Worm (Caenorhabditis elegans): ENCODE data around the gene sdf-9.

Gene sdf-9

DNA sequence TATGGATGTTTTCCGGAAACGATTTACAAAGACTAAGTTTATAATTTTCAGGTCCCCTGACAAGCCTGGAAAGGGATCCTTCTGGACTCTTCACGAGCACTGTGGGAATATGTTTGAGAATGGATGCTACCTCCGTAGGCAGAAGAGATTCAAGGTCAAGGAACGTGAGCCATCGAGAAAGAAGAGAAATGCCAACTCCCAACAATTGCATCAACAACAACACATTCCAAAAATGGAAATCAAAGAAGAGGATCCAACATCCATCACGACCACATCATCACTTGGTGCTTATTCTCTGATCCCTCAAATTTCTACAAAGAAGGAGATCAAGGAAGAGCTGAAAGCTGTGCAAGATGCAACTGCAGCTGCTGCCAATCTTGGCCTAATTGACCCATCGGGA lies 39.9 kb upstream of the sdf-9 start:
- TF ChIP-seq F49E8.2 (tag; optimal IDR thresholded peaks at IDR 0.05; ENCODE audit: borderline replicate concordance) (no peak), nhr-237 (tag; optimal IDR thresholded peaks at IDR 0.05) (no peak), aha-1 (tag) (peak; percentile 95), egl-43 (GFP tag; IDR thresholded peaks at IDR 0.05) (0 out of 2 replicates have a peak, but pooled peaks have one; percentile 31), unc-62 (GFP tag; optimal IDR thresholded peaks at IDR 0.05 in 1 of 2) (peak in 1 of 2 experiments; percentile 90), unc-62 (tag; optimal IDR thresholded peaks at IDR 0.05) (no peak), dmd-9 (GFP tag; IDR thresholded peaks at IDR 0.05) (no peak), zip-2 (tag; optimal IDR thresholded peaks at IDR 0.05) (no peak), mes-2 (tag; optimal IDR thresholded peaks at IDR 0.05; ENCODE audit: poor library complexity, severe bottlenecking) (no peak)

DNA sequence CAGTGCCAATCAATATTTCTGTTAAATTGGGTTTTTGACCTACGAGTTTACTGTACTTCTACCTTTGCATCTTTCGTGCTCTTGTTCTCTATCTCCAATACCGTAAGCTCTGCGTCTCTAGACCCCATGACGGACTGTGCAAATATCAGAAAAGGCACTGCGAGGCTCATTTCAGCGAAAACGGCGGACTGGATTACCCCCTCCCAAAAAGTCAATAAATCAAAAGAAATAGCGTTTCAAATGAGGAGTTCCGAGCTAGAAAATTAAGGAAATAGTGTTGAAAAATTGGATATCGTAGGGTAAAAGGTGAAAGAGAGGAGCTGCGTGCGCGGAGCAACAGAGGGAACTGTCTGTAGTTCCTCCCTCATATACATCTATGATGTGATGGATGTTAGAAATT lies 36.3 kb upstream of the sdf-9 start:
- no peak for TF ChIP-seq gei-8 (GFP tag; optimal IDR thresholded peaks at IDR 0.05)
- no peak for TF ChIP-seq D1046.2 (GFP tag; IDR thresholded peaks at IDR 0.05)
- TF ChIP-seq nhr-41 (GFP tag; IDR thresholded peaks at IDR 0.05) = no peak
- no peak; the same call in 1 of the 2 replicates for TF ChIP-seq pha-4 (GFP tag; IDR thresholded peaks at IDR 0.05)
- TF ChIP-seq pha-4 (tag; optimal IDR thresholded peaks at IDR 0.05) = peak; percentile 99
- no peak for TF ChIP-seq zip-2 (tag; optimal IDR thresholded peaks at IDR 0.05)

ce11 chrV:20763192-20763591 lies 34.8 kb upstream of the sdf-9 start:
- TF ChIP-seq pha-4 (GFP tag; IDR thresholded peaks at IDR 0.05) (no peak), pha-4 (tag; optimal IDR thresholded peaks at IDR 0.05) (peak; percentile 69), T20F7.1 (GFP tag; optimal IDR thresholded peaks at IDR 0.05) (no peak)

DNA sequence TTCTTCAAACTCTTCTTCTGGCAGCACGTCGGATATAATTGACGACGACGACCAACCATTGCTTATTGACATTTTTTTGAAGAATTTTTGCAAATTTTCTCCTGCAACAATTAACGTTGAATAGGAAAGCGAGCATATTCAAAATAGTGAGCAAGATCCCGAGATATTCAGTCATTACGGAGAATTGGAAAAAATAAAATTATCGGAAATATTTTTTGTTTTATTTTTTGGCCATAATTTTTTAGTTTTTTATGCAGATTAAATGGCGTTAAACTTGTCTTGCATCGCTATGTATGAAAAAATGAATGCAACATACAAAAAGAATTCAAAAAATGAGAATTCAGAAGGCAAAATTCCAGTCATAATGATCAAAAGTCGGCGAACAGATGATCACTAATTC lies 28.0 kb upstream of the sdf-9 start, which contains the start of gene elp-1:
elp-1 (minus strand) TSS at position 101 of the 400 bp plus-strand sequence.
- no peak for TF ChIP-seq mxl-2 (GFP tag; conservative IDR thresholded peaks at IDR 0.05)
- TF ChIP-seq tag-97 (GFP tag; IDR thresholded peaks at IDR 0.05) = no peak
- no peak for TF ChIP-seq nhr-6 (tag; optimal IDR thresholded peaks at IDR 0.05)
- no peak for TF ChIP-seq nhr-11 (tag; optimal IDR thresholded peaks at IDR 0.05)
- no peak for TF ChIP-seq nhr-48 (tag; optimal IDR thresholded peaks at IDR 0.05)
- TF ChIP-seq lin-1 (GFP tag; IDR thresholded peaks at IDR 0.05) = no peak
- TF ChIP-seq nhr-111 (GFP tag; optimal IDR thresholded peaks at IDR 0.05) = no peak
- no peak for TF ChIP-seq spr-1 (tag; optimal IDR thresholded peaks at IDR 0.05)
- TF ChIP-seq daf-12 (tag; optimal IDR thresholded peaks at IDR 0.05) = no peak
- no peak for TF ChIP-seq F49E8.2 (tag; optimal IDR thresholded peaks at IDR 0.05; ENCODE audit: borderline replicate concordance)
- TF ChIP-seq ceh-62 (tag; optimal IDR thresholded peaks at IDR 0.05) = no peak
- TF ChIP-seq ZK337.2 (GFP tag; IDR thresholded peaks at IDR 0.05) = no peak
- no peak for TF ChIP-seq duxl-1 (tag; optimal IDR thresholded peaks at IDR 0.05; ENCODE audit: poor library complexity)
- no peak for TF ChIP-seq Y48G9A.11 (GFP tag; IDR thresholded peaks at IDR 0.05)
- no peak for TF ChIP-seq Y75B8A.6 (GFP tag; IDR thresholded peaks at IDR 0.05)
- no peak for TF ChIP-seq nhr-42 (GFP tag; IDR thresholded peaks at IDR 0.05)

- TF ChIP-seq hlh-11 (tag; optimal IDR thresholded peaks at IDR 0.05) (peak; percentile 56), zfp-2 (tag; optimal IDR thresholded peaks at IDR 0.05) (no peak), daf-16 (GFP tag; optimal IDR thresholded peaks at IDR 0.05) (no peak), daf-16 (tag; optimal IDR thresholded peaks at IDR 0.05) (peak; percentile 70), pha-4 (GFP tag; IDR thresholded peaks at IDR 0.05) (no peak), pha-4 (tag; optimal IDR thresholded peaks at IDR 0.05) (peak; percentile 87), hlh-30 (tag; optimal IDR thresholded peaks at IDR 0.05; ENCODE audit: insufficient read depth) (peak; percentile 13), dve-1 (tag; optimal IDR thresholded peaks at IDR 0.05; ENCODE audit: insufficient read depth) (peak; percentile 63), unc-130 (GFP tag; optimal IDR thresholded peaks at IDR 0.05) (no peak), lir-3 (tag; optimal IDR thresholded peaks at IDR 0.05) (no peak), dmd-6 (GFP tag; IDR thresholded peaks at IDR 0.05) (peak; percentile 59), pqm-1 (tag; optimal IDR thresholded peaks at IDR 0.05) (peak; percentile 69), ceh-32 (tag; optimal IDR thresholded peaks at IDR 0.05; ENCODE audit: poor library complexity) (no peak), daf-8 (GFP tag; IDR thresholded peaks at IDR 0.05) (no peak), arid-1 (GFP tag; conservative IDR thresholded peaks at IDR 0.05) (no peak), Y5F2A.4 (GFP tag; optimal IDR thresholded peaks at IDR 0.05) (no peak), nhr-28 (tag; optimal IDR thresholded peaks at IDR 0.05) (peak; percentile 67)
Measured at ce11 chrV:20770846-20771245, 27.2 kb upstream of the sdf-9 start.
